Worm (Caenorhabditis elegans) whole organism, L4 larva: ENCODE data around the gene scl-5.

ENCODE experiments used
- F49E8.2 ChIP-seq: sonication (generic microtip); optimal IDR thresholded peaks from 2 replicates; lab custom pipeline; 2016; ENCODE audit warnings: missing compliant biosample characterization, mild to moderate bottlenecking, missing genetic modification characterization, borderline replicate concordance
- T20F7.1 ChIP-seq: fragments of 200-800 bp; sonication (Bioruptor generic); optimal IDR thresholded peaks from 2 replicates; lab custom pipeline; 2018; ENCODE audit warnings: mild to moderate bottlenecking, missing genetic modification characterization, missing compliant biosample characterization
- T26A8.4 ChIP-seq: fragments of 200-800 bp; sonication (Bioruptor generic); IDR thresholded peaks from 2 replicates; pipeline ENCODE4 v1.3.6; 2022; ENCODE audit warnings: missing genetic modification characterization, missing compliant biosample characterization
- aha-1 ChIP-seq: fragments of 150-350 bp; peaks from one replicate; lab custom pipeline; 2014; ENCODE audit warnings: missing biosample characterization, missing genetic modification characterization
- ama-1 ChIP-seq: fragments of 150-350 bp; optimal IDR thresholded peaks from 2 replicates; lab custom pipeline; 2014; ENCODE audit warnings: inconsistent platforms, mixed read lengths
- ceh-20 ChIP-seq: fragments of 200-800 bp; sonication (Bioruptor generic); IDR thresholded peaks from 2 replicates; pipeline ENCODE4 v1.3.6; 2022; ENCODE audit warnings: missing genetic modification reagents, missing genetic modification characterization, missing compliant biosample characterization
- ceh-82 ChIP-seq: sonication (generic microtip); optimal IDR thresholded peaks from 2 replicates; lab custom pipeline; 2017; ENCODE audit warnings: missing biosample characterization, missing genetic modification characterization
- ctbp-1 ChIP-seq: fragments of 200-800 bp; sonication (Bioruptor generic); IDR thresholded peaks from 2 replicates; pipeline ENCODE4 v1.3.6; 2022; ENCODE audit warnings: missing genetic modification reagents, missing genetic modification characterization, missing compliant biosample characterization
- daf-16 ChIP-seq, 3 experiments: sonication (generic microtip); optimal IDR thresholded peaks; 2 replicates each; lab custom pipeline; 2016 to 2017; ENCODE audit warnings: missing genetic modification characterization in 3 of 3, missing genetic modification reagents in 3 of 3, mild to moderate bottlenecking in 2 of 3, missing compliant biosample characterization in 2 of 3, missing biosample characterization in 1 of 3, moderate library complexity in 1 of 3
- daf-19 ChIP-seq: fragments of 200-800 bp; sonication (Bioruptor generic); conservative IDR thresholded peaks from 2 replicates; pipeline ENCODE4 v1.3.6; 2022; ENCODE audit warnings: missing genetic modification characterization, missing compliant biosample characterization
- dmd-6 ChIP-seq: fragments of 200-800 bp; sonication (Bioruptor generic); IDR thresholded peaks from 2 replicates; pipeline ENCODE4 v1.3.6; 2022; ENCODE audit warnings: missing genetic modification reagents, missing genetic modification characterization, missing compliant biosample characterization
- dmd-9 ChIP-seq: fragments of 200-800 bp; sonication (Bioruptor generic); IDR thresholded peaks from 2 replicates; pipeline ENCODE4 v1.3.6; 2022; ENCODE audit warnings: missing genetic modification reagents, missing genetic modification characterization, missing compliant biosample characterization
- egl-43 ChIP-seq: fragments of 200-800 bp; sonication (Bioruptor generic); IDR thresholded peaks from 2 replicates; pipeline ENCODE4 v1.3.6; 2022; ENCODE audit warnings: missing genetic modification reagents, missing genetic modification characterization, missing compliant biosample characterization
- hif-1 ChIP-seq, 2 experiments: sonication (generic microtip); optimal IDR thresholded peaks; 2 replicates each; lab custom pipeline; 2016 to 2017; ENCODE audit warnings: missing compliant biosample characterization in 2 of 2, missing genetic modification characterization in 2 of 2, missing genetic modification reagents in 2 of 2, missing genotype in 2 of 2, mild to moderate bottlenecking in 1 of 2
- hlh-11 ChIP-seq: fragments of 200-800 bp; sonication (Bioruptor generic); optimal IDR thresholded peaks from 2 replicates; lab custom pipeline; 2018; ENCODE audit warnings: mild to moderate bottlenecking, missing genetic modification characterization, missing compliant biosample characterization
- hlh-30 ChIP-seq: sonication (generic microtip); optimal IDR thresholded peaks from 2 replicates; lab custom pipeline; 2017; ENCODE audit warnings: antibody characterized with exemption, mild to moderate bottlenecking, missing genetic modification characterization, missing compliant biosample characterization; ENCODE audit not compliant: insufficient read depth
- jun-1 ChIP-seq: fragments of 150-350 bp; optimal IDR thresholded peaks from 2 replicates; lab custom pipeline; 2014; ENCODE audit warnings: missing biosample characterization, missing genetic modification reagents, missing genetic modification characterization
- lim-7 ChIP-seq: fragments of 200-800 bp; sonication (Bioruptor generic); IDR thresholded peaks from 2 replicates; pipeline ENCODE4 v1.3.6; 2022; ENCODE audit warnings: missing genetic modification characterization, missing compliant biosample characterization
- lin-1 ChIP-seq: fragments of 200-800 bp; sonication (Bioruptor generic); IDR thresholded peaks from 2 replicates; pipeline ENCODE4 v1.3.6; 2022; ENCODE audit warnings: missing genetic modification reagents, missing genetic modification characterization, missing compliant biosample characterization
- lin-13 ChIP-seq: fragments of 150-350 bp; optimal IDR thresholded peaks from 2 replicates; lab custom pipeline; 2014; ENCODE audit warnings: missing biosample characterization, missing genetic modification reagents, missing genetic modification characterization
- lin-29 ChIP-seq: fragments of 200-800 bp; sonication (Bioruptor generic); IDR thresholded peaks from 2 replicates; pipeline ENCODE4 v1.3.6; 2022; ENCODE audit warnings: missing genetic modification reagents, missing genetic modification characterization, missing compliant biosample characterization
- lir-3 ChIP-seq: sonication (generic microtip); optimal IDR thresholded peaks from 2 replicates; lab custom pipeline; 2016; ENCODE audit warnings: mild to moderate bottlenecking, missing genetic modification characterization, missing compliant biosample characterization
- lsy-2 ChIP-seq, 2 experiments: fragments of 150-350 bp in 1 of 2; sonication (generic microtip) in 1 of 2; optimal IDR thresholded peaks; 2 replicates each; lab custom pipeline; 2014 to 2017; ENCODE audit warnings: missing biosample characterization in 2 of 2, missing genetic modification characterization in 2 of 2
- madf-9 ChIP-seq: fragments of 200-800 bp; sonication (Bioruptor generic); conservative IDR thresholded peaks from 2 replicates; pipeline ENCODE4 v1.3.6; 2022; ENCODE audit warnings: missing genetic modification reagents, missing genetic modification characterization, missing compliant biosample characterization
- mdl-1 ChIP-seq, 2 experiments: fragments of 150-350 bp in 1 of 2; sonication (generic microtip) in 1 of 2; optimal IDR thresholded peaks; 2 replicates each; lab custom pipeline; 2014 to 2017; ENCODE audit warnings: missing biosample characterization in 2 of 2, missing genetic modification characterization in 2 of 2
- mep-1 ChIP-seq: fragments of 150-350 bp; sonication (generic microtip); optimal IDR thresholded peaks from 3 replicates; lab custom pipeline; 2014; ENCODE audit warnings: missing biosample characterization, missing genetic modification characterization
- mxl-2 ChIP-seq: fragments of 200-800 bp; sonication (Bioruptor generic); conservative IDR thresholded peaks from 2 replicates; pipeline ENCODE4 v1.3.6; 2022; ENCODE audit warnings: missing genetic modification reagents, missing genetic modification characterization, missing compliant biosample characterization
- nhr-237 ChIP-seq: sonication (generic microtip); optimal IDR thresholded peaks from 2 replicates; lab custom pipeline; 2017; ENCODE audit warnings: missing biosample characterization, missing genetic modification characterization
- nhr-25 ChIP-seq: sonication (generic microtip); optimal IDR thresholded peaks from 2 replicates; lab custom pipeline; 2017; ENCODE audit warnings: missing genetic modification characterization, mild to moderate bottlenecking, missing compliant biosample characterization, antibody characterized with exemption, moderate library complexity, borderline replicate concordance; ENCODE audit not compliant: insufficient read depth
- nhr-28 ChIP-seq: fragments of 150-350 bp; optimal IDR thresholded peaks from 2 replicates; lab custom pipeline; 2014; ENCODE audit warnings: missing biosample characterization, missing genetic modification characterization
- nhr-41 ChIP-seq: fragments of 200-800 bp; sonication (Bioruptor generic); IDR thresholded peaks from 2 replicates; pipeline ENCODE4 v1.3.6; 2022; ENCODE audit warnings: missing genetic modification reagents, missing genetic modification characterization, missing compliant biosample characterization
- nhr-77 ChIP-seq: fragments of 150-350 bp; optimal IDR thresholded peaks from 2 replicates; lab custom pipeline; 2014; ENCODE audit warnings: missing biosample characterization, missing genetic modification characterization
- pha-4 ChIP-seq, 2 experiments: fragments of 150-350 bp in 1 of 2; fragments of 200-800 bp in 1 of 2; sonication (Bioruptor generic) in 1 of 2; IDR thresholded peaks in 1 of 2; optimal IDR thresholded peaks in 1 of 2; 2 replicates each; pipeline versions ENCODE4 v1.3.6 to Lab custom; 2014 to 2022; ENCODE audit warnings: missing genetic modification characterization in 2 of 2, missing genetic modification reagents in 2 of 2, missing biosample characterization in 1 of 2, missing compliant biosample characterization in 1 of 2
- pqm-1 ChIP-seq: sonication (generic microtip); optimal IDR thresholded peaks from 2 replicates; lab custom pipeline; 2017; ENCODE audit warnings: missing biosample characterization, missing genetic modification characterization
- sdz-12 ChIP-seq: fragments of 200-800 bp; sonication (Bioruptor generic); optimal IDR thresholded peaks from 2 replicates; lab custom pipeline; 2018; ENCODE audit warnings: mild to moderate bottlenecking, missing genetic modification characterization, missing compliant biosample characterization
- set-16 ChIP-seq: fragments of 200-800 bp; sonication (Bioruptor generic); IDR thresholded peaks from 2 replicates; pipeline ENCODE4 v1.3.6; 2022; ENCODE audit warnings: missing genetic modification reagents, missing genetic modification characterization, missing compliant biosample characterization
- snpc-1.2 ChIP-seq: fragments of 200-800 bp; sonication (Bioruptor generic); IDR thresholded peaks from 2 replicates; pipeline ENCODE4 v1.3.6; 2022; ENCODE audit warnings: missing genetic modification reagents, missing genetic modification characterization, missing compliant biosample characterization
- snpc-4 ChIP-seq: fragments of 150-350 bp; optimal IDR thresholded peaks from 2 replicates; lab custom pipeline; 2014; ENCODE audit warnings: missing biosample characterization, missing genetic modification characterization
- spr-1 ChIP-seq: sonication (generic microtip); optimal IDR thresholded peaks from 2 replicates; lab custom pipeline; 2016; ENCODE audit warnings: mild to moderate bottlenecking, missing genetic modification characterization, missing compliant biosample characterization
- unc-130 ChIP-seq: sonication (generic microtip); optimal IDR thresholded peaks from 2 replicates; lab custom pipeline; 2016; ENCODE audit warnings: missing genetic modification reagents, missing genetic modification characterization, missing compliant biosample characterization
- unc-62 ChIP-seq, 3 experiments: fragments of 150-350 bp in 1 of 3; sonication (generic microtip); optimal IDR thresholded peaks in 2 of 3; peaks in 1 of 3; 1 replicate in 1 of 3; 2 replicates in 2 of 3; lab custom pipeline; 2014 to 2017; ENCODE audit warnings: missing biosample characterization in 3 of 3, missing genetic modification characterization in 3 of 3, missing genetic modification reagents in 3 of 3, missing genotype in 1 of 3
- vab-7 ChIP-seq: fragments of 200-800 bp; sonication (Bioruptor generic); IDR thresholded peaks from 2 replicates; pipeline ENCODE4 v1.3.6; 2022; ENCODE audit warnings: missing genetic modification reagents, missing genetic modification characterization, missing compliant biosample characterization
- zfp-2 ChIP-seq: sonication (generic microtip); optimal IDR thresholded peaks from 2 replicates; lab custom pipeline; 2016; ENCODE audit warnings: mild to moderate bottlenecking, missing genetic modification characterization, missing compliant biosample characterization
- ztf-11 ChIP-seq: fragments of 150-350 bp; optimal IDR thresholded peaks from 2 replicates; lab custom pipeline; 2014; ENCODE audit warnings: missing biosample characterization, missing genetic modification characterization
- ztf-7 ChIP-seq: fragments of 150-350 bp; optimal IDR thresholded peaks from 2 replicates; lab custom pipeline; 2014; ENCODE audit warnings: missing biosample characterization, missing genetic modification characterization

The scl-5 gene

DNA sequence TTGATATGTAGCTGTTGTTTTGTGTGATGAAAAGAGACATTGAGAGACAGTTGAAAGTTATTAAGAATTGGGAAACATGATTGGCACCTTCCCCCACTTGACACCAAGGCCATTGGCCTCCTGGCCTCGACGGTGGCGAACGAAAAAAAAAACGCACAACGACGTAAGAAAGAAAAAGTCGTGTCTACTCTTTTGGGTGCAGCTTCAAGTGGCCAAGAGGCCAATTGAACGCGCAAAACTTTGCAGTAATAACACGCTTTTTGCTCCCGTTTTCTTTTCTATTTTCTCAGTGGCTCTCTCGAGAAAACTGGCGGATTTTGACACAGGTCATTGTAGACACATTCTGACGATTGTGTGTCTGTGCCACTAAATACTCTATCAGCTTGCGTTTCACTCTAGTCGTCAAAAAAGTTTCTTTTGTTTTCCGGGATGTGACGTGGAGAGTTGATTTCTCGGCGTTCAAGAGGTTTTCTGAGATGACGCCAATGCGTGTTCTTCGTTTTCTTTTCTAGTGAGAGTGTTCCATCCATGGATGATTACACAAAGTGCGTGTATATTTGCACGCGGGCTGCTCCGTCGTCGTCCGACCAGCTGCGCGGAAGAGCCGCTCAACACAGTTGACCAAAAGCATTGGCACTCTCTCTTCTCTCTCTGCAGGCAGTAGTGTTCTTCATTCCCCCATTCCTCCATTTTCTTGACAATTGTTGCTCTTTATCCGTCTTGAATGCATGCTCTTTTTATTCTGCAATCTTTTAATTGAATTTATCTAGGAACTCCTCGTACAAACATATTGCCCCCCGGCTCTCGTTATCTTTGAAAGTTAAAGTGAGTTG is 33.1 kb upstream of the scl-5 start:
- TF ChIP-seq hlh-11 (tag; lab: Kevin White, UChicago), result peak; percentile 29
- TF ChIP-seq ctbp-1 (GFP tag; lab: Robert Waterston, UW), result no peak
- 0 out of 2 replicates have a peak, but pooled peaks have one; percentile 50 for TF ChIP-seq daf-19
- no peak; the same call in 1 of the 2 replicates for TF ChIP-seq madf-9 (GFP tag; lab: Robert Waterston, UW)
- peak in 1 of 2 experiments; percentile 85 for TF ChIP-seq unc-62 (GFP tag; optimal IDR thresholded peaks at IDR 0.05 in 1 of 2; lab: Kevin White, UChicago)
- no peak for TF ChIP-seq unc-62 (tag; optimal IDR thresholded peaks at IDR 0.05; lab: Kevin White, UChicago)
- no peak for TF ChIP-seq lin-1 (GFP tag; lab: Robert Waterston, UW)
- no peak for TF ChIP-seq lim-7 (GFP tag; lab: Robert Waterston, UW)
- no peak for TF ChIP-seq mdl-1 (tag; optimal IDR thresholded peaks at IDR 0.05; lab: Kevin White, UChicago)
- no peak for TF ChIP-seq ceh-20 (GFP tag; lab: Robert Waterston, UW)
- no peak for TF ChIP-seq egl-43 (GFP tag; lab: Robert Waterston, UW)
- TF ChIP-seq T20F7.1 (GFP tag; lab: Kevin White, UChicago), result no peak
- TF ChIP-seq T26A8.4 (GFP tag; lab: Robert Waterston, UW), result no peak
- no peak for TF ChIP-seq dmd-9 (GFP tag; lab: Robert Waterston, UW)
- no peak for TF ChIP-seq daf-16 (GFP tag; optimal IDR thresholded peaks at IDR 0.05; lab: Kevin White, UChicago)
- no peak for TF ChIP-seq daf-16 (tag; optimal IDR thresholded peaks at IDR 0.05; lab: Kevin White, UChicago)
- no peak for TF ChIP-seq nhr-41 (GFP tag; lab: Robert Waterston, UW)
- TF ChIP-seq pha-4 (GFP tag; IDR thresholded peaks at IDR 0.05; lab: Robert Waterston, UW), result no peak
- TF ChIP-seq pha-4 (tag; optimal IDR thresholded peaks at IDR 0.05; lab: Kevin White, UChicago), result no peak
- TF ChIP-seq mep-1 (tag; lab: Kevin White, UChicago), result no peak
- TF ChIP-seq nhr-28 (tag; lab: Kevin White, UChicago), result peak; percentile 6
- no peak for TF ChIP-seq spr-1 (tag; lab: Kevin White, UChicago)
- no peak for TF ChIP-seq snpc-4
- TF ChIP-seq sdz-12 (GFP tag; lab: Kevin White, UChicago), result no peak
- no peak for TF ChIP-seq ama-1 (lab: Kevin White, UChicago)
- peak; percentile 52 for TF ChIP-seq nhr-25 (tag; lab: Kevin White, UChicago)
- TF ChIP-seq lin-13, result no peak
- no peak for TF ChIP-seq snpc-1.2 (GFP tag; lab: Robert Waterston, UW)
- TF ChIP-seq nhr-77 (tag; lab: Kevin White, UChicago), result no peak
- TF ChIP-seq lir-3, result no peak
- TF ChIP-seq aha-1 (tag; lab: Kevin White, UChicago), result peak; percentile 52
- TF ChIP-seq unc-130 (GFP tag; lab: Kevin White, UChicago), result no peak

ce11 chrIV:13032153-13032552 is 31.7 kb upstream of the scl-5 start:
- TF ChIP-seq unc-62 (GFP tag; optimal IDR thresholded peaks at IDR 0.05 in 1 of 2; lab: Kevin White, UChicago) (peak in 1 of 2 experiments; percentile 10), unc-62 (tag; optimal IDR thresholded peaks at IDR 0.05; lab: Kevin White, UChicago) (no peak), pqm-1 (tag; lab: Kevin White, UChicago) (peak; percentile 28), daf-19 (no peak), F49E8.2 (tag; lab: Kevin White, UChicago) (no peak), ztf-7 (no peak), lin-29 (no peak), hif-1 (tag; optimal IDR thresholded peaks at IDR 0.05; lab: Kevin White, UChicago) (no peak), vab-7 (no peak), hlh-30 (tag; lab: Kevin White, UChicago) (peak; percentile 48), nhr-28 (tag; lab: Kevin White, UChicago) (peak; percentile 21), ctbp-1 (GFP tag; lab: Robert Waterston, UW) (no peak), lsy-2 (tag; optimal IDR thresholded peaks at IDR 0.05; lab: Kevin White, UChicago) (no peak), ztf-11 (tag; lab: Kevin White, UChicago) (no peak), set-16 (GFP tag; lab: Robert Waterston, UW) (no peak), mxl-2 (GFP tag; lab: Robert Waterston, UW) (no peak), jun-1 (no peak), mep-1 (tag; lab: Kevin White, UChicago) (no peak), zfp-2 (tag; lab: Kevin White, UChicago) (no peak), nhr-237 (tag; lab: Kevin White, UChicago) (no peak), lin-1 (GFP tag; lab: Robert Waterston, UW) (no peak), mdl-1 (tag; optimal IDR thresholded peaks at IDR 0.05; lab: Kevin White, UChicago) (peak in 1 of 2 experiments; percentile 12), ceh-82 (tag; lab: Kevin White, UChicago) (no peak), ama-1 (lab: Kevin White, UChicago) (no peak), dmd-6 (GFP tag; lab: Robert Waterston, UW) (no peak), lim-7 (GFP tag; lab: Robert Waterston, UW) (no peak)
